Worm (Caenorhabditis elegans) whole organism, L1 larva: ENCODE data around the gene C53D6.7.

Source experiments
- C04F5.9 ChIP-seq: sonication (generic microtip); optimal IDR thresholded peaks from 2 replicates; lab custom pipeline; 2016; ENCODE audit warnings: missing genetic modification characterization, missing compliant biosample characterization
- C16A3.4 ChIP-seq: fragments of 150-350 bp; optimal IDR thresholded peaks from 2 replicates; lab custom pipeline; 2014; ENCODE audit warnings: missing biosample characterization, missing genetic modification characterization
- C34B4.2 ChIP-seq: sonication (generic microtip); optimal IDR thresholded peaks from 2 replicates; lab custom pipeline; 2017; ENCODE audit warnings: mild to moderate bottlenecking, missing genetic modification characterization, missing compliant biosample characterization
- aly-2 ChIP-seq: fragments of 150-350 bp; optimal IDR thresholded peaks from 2 replicates; lab custom pipeline; 2014; ENCODE audit warnings: missing biosample characterization, missing genetic modification characterization
- ama-1 ChIP-seq: fragments of 150-350 bp; optimal IDR thresholded peaks from 2 replicates; lab custom pipeline; 2014
- blmp-1 ChIP-seq: fragments of 150-350 bp; optimal IDR thresholded peaks from 2 replicates; lab custom pipeline; 2014; ENCODE audit warnings: missing biosample characterization, missing genetic modification characterization
- ceh-8 ChIP-seq: fragments of 200-800 bp; sonication (Bioruptor generic); optimal IDR thresholded peaks from 2 replicates; lab custom pipeline; 2018; ENCODE audit warnings: mild to moderate bottlenecking, missing genetic modification characterization, moderate library complexity, missing compliant biosample characterization
- ceh-82 ChIP-seq, 3 experiments: fragments of 150-350 bp in 1 of 3; sonication (generic microtip) in 2 of 3; optimal IDR thresholded peaks; 2 replicates each; lab custom pipeline; 2014 to 2017; ENCODE audit warnings: missing biosample characterization in 3 of 3, missing genetic modification characterization in 3 of 3
- ceh-88 ChIP-seq: fragments of 200-800 bp; sonication (Bioruptor generic); IDR thresholded peaks from 2 replicates; pipeline ENCODE4 v1.3.6; 2022; ENCODE audit warnings: missing genetic modification characterization, missing compliant biosample characterization
- ces-1 ChIP-seq: fragments of 150-350 bp; optimal IDR thresholded peaks from 2 replicates; lab custom pipeline; 2014; ENCODE audit warnings: missing biosample characterization, missing genetic modification reagents, missing genetic modification characterization
- dpl-1 ChIP-seq, 3 experiments: fragments of 150-350 bp in 2 of 3; sonication (generic microtip) in 1 of 3; optimal IDR thresholded peaks; 2 replicates each; lab custom pipeline; 2014 to 2017; ENCODE audit warnings: missing biosample characterization in 3 of 3, missing genetic modification characterization in 3 of 3, missing genetic modification reagents in 3 of 3
- dsc-1 ChIP-seq: sonication (generic microtip); optimal IDR thresholded peaks from 2 replicates; lab custom pipeline; 2016; ENCODE audit warnings: mild to moderate bottlenecking, missing genetic modification characterization, missing compliant biosample characterization
- efl-1 ChIP-seq, 4 experiments: fragments of 150-350 bp; optimal IDR thresholded peaks in 3 of 4; peaks in 1 of 4; 1 replicate in 1 of 4; 2 replicates in 3 of 4; lab custom pipeline; 2014; ENCODE audit warnings: missing biosample characterization in 2 of 4, missing genetic modification characterization in 2 of 4, missing genetic modification reagents in 2 of 4
- egl-13 ChIP-seq: sonication (generic microtip); optimal IDR thresholded peaks from 2 replicates; lab custom pipeline; 2016; ENCODE audit warnings: missing genotype, missing genetic modification reagents, missing genetic modification characterization, missing compliant biosample characterization
- elt-2 ChIP-seq: sonication (generic microtip); optimal IDR thresholded peaks from 2 replicates; lab custom pipeline; 2016; ENCODE audit warnings: missing genetic modification characterization, mild to moderate bottlenecking, inconsistent platforms, missing compliant biosample characterization, missing genetic modification reagents
- elt-3 ChIP-seq, 6 experiments: fragments of 150-350 bp in 1 of 6; sonication (generic microtip); optimal IDR thresholded peaks; 2 replicates each; lab custom pipeline; 2017 to 2018; ENCODE audit warnings: missing biosample characterization in 6 of 6, missing genetic modification characterization in 6 of 6, inconsistent platforms in 1 of 6
- ets-5 ChIP-seq: fragments of 200-800 bp; sonication (Bioruptor generic); IDR thresholded peaks from 2 replicates; pipeline ENCODE4 v1.3.6; 2022; ENCODE audit warnings: missing genetic modification characterization, missing compliant biosample characterization
- fkh-10 ChIP-seq: sonication (generic microtip); optimal IDR thresholded peaks from 2 replicates; lab custom pipeline; 2017; ENCODE audit warnings: missing biosample characterization, missing genetic modification reagents, missing genetic modification characterization
- fkh-4 ChIP-seq: sonication (generic microtip); optimal IDR thresholded peaks from 2 replicates; lab custom pipeline; 2016; ENCODE audit warnings: missing compliant biosample characterization, missing genetic modification characterization, borderline replicate concordance
- fos-1 ChIP-seq: fragments of 150-350 bp; optimal IDR thresholded peaks from 2 replicates; lab custom pipeline; 2014; ENCODE audit warnings: missing biosample characterization, missing genetic modification characterization
- hlh-17 ChIP-seq: fragments of 200-800 bp; sonication (Bioruptor generic); optimal IDR thresholded peaks from 2 replicates; lab custom pipeline; 2018; ENCODE audit warnings: missing genetic modification characterization, mild to moderate bottlenecking, missing compliant biosample characterization, moderate library complexity, borderline replicate concordance
- hpl-2 ChIP-seq: fragments of 150-350 bp; optimal IDR thresholded peaks from 2 replicates; lab custom pipeline; 2014; ENCODE audit warnings: missing biosample characterization, missing genetic modification reagents, missing genetic modification characterization
- jun-1 ChIP-seq: fragments of 150-350 bp; optimal IDR thresholded peaks from 2 replicates; lab custom pipeline; 2014; ENCODE audit warnings: missing biosample characterization, missing genetic modification reagents, missing genetic modification characterization
- lin-13 ChIP-seq: fragments of 150-350 bp; optimal IDR thresholded peaks from 2 replicates; lab custom pipeline; 2014; ENCODE audit warnings: missing biosample characterization, missing genetic modification reagents, missing genetic modification characterization
- lin-15B ChIP-seq: fragments of 150-350 bp; sonication (generic microtip); optimal IDR thresholded peaks from 3 replicates; lab custom pipeline; 2014; ENCODE audit warnings: missing biosample characterization, missing genetic modification characterization
- lin-35 ChIP-seq, 2 experiments: fragments of 150-350 bp; optimal IDR thresholded peaks; 2 replicates each; lab custom pipeline; 2014; ENCODE audit warnings: missing biosample characterization in 2 of 2, missing genetic modification characterization in 2 of 2, missing genetic modification reagents in 2 of 2
- lin-39 ChIP-seq: fragments of 150-350 bp; optimal IDR thresholded peaks from 2 replicates; lab custom pipeline; 2014; ENCODE audit warnings: missing biosample characterization, missing genetic modification reagents, missing genetic modification characterization
- lir-3 ChIP-seq: sonication (generic microtip); optimal IDR thresholded peaks from 2 replicates; lab custom pipeline; 2016; ENCODE audit warnings: mild to moderate bottlenecking, missing genetic modification characterization, moderate library complexity, missing compliant biosample characterization; ENCODE audit not compliant: poor library complexity
- lsy-2 ChIP-seq, 2 experiments: fragments of 150-350 bp; optimal IDR thresholded peaks; 2 replicates each; lab custom pipeline; 2014; ENCODE audit warnings: missing biosample characterization in 2 of 2, missing genetic modification characterization in 2 of 2
- mab-9 ChIP-seq: fragments of 200-800 bp; sonication (Bioruptor generic); IDR thresholded peaks from 2 replicates; pipeline ENCODE4 v1.3.6; 2022; ENCODE audit warnings: missing genetic modification reagents, missing genetic modification characterization, missing compliant biosample characterization
- mdl-1 ChIP-seq, 2 experiments: fragments of 150-350 bp; optimal IDR thresholded peaks; 2 replicates each; lab custom pipeline; 2014 to 2017; ENCODE audit warnings: missing biosample characterization in 2 of 2, missing genetic modification characterization in 2 of 2, inconsistent platforms in 1 of 2
- mef-2 ChIP-seq: fragments of 150-350 bp; optimal IDR thresholded peaks from 2 replicates; lab custom pipeline; 2014; ENCODE audit warnings: missing biosample characterization, missing genetic modification characterization
- nhr-11 ChIP-seq: fragments of 150-350 bp; optimal IDR thresholded peaks from 2 replicates; lab custom pipeline; 2014; ENCODE audit warnings: missing biosample characterization, missing genetic modification characterization
- nhr-19 ChIP-seq: fragments of 200-800 bp; sonication (Bioruptor generic); conservative IDR thresholded peaks from 2 replicates; pipeline ENCODE4 v1.3.6; 2022; ENCODE audit warnings: missing genetic modification characterization, missing compliant biosample characterization
- nhr-237 ChIP-seq: fragments of 150-350 bp; optimal IDR thresholded peaks from 2 replicates; lab custom pipeline; 2014; ENCODE audit warnings: missing biosample characterization, missing genetic modification characterization
- nhr-28 ChIP-seq: fragments of 150-350 bp; optimal IDR thresholded peaks from 2 replicates; lab custom pipeline; 2014; ENCODE audit warnings: missing biosample characterization, missing genetic modification characterization
- nhr-76 ChIP-seq: sonication (generic microtip); optimal IDR thresholded peaks from 2 replicates; lab custom pipeline; 2017; ENCODE audit warnings: missing biosample characterization, missing genetic modification characterization
- nhr-84 ChIP-seq: sonication (generic microtip); optimal IDR thresholded peaks from 2 replicates; lab custom pipeline; 2017; ENCODE audit warnings: missing biosample characterization, missing genetic modification characterization
- pag-3 ChIP-seq: sonication (generic microtip); optimal IDR thresholded peaks from 2 replicates; lab custom pipeline; 2017; ENCODE audit warnings: missing genetic modification characterization, mild to moderate bottlenecking, missing compliant biosample characterization, antibody characterized with exemption, borderline replicate concordance; ENCODE audit not compliant: insufficient read depth
- pax-3 ChIP-seq: fragments of 200-800 bp; sonication (Bioruptor generic); optimal IDR thresholded peaks from 2 replicates; lab custom pipeline; 2018; ENCODE audit warnings: mild to moderate bottlenecking, missing genetic modification characterization, moderate library complexity, missing compliant biosample characterization
- pqm-1 ChIP-seq: sonication (generic microtip); optimal IDR thresholded peaks from 3 replicates; lab custom pipeline; 2017; ENCODE audit warnings: missing biosample characterization, missing genetic modification characterization
- rnt-1 ChIP-seq: sonication (generic microtip); optimal IDR thresholded peaks from 2 replicates; lab custom pipeline; 2016; ENCODE audit warnings: mild to moderate bottlenecking, missing genetic modification characterization, moderate library complexity, missing compliant biosample characterization
- snpc-4 ChIP-seq: fragments of 150-350 bp; optimal IDR thresholded peaks from 2 replicates; lab custom pipeline; 2014; ENCODE audit warnings: missing biosample characterization, missing genetic modification characterization
- sptf-1 ChIP-seq: fragments of 150-350 bp; optimal IDR thresholded peaks from 2 replicates; lab custom pipeline; 2014; ENCODE audit warnings: missing biosample characterization, missing genetic modification characterization
- sup-37 ChIP-seq: fragments of 200-800 bp; sonication (Bioruptor generic); optimal IDR thresholded peaks from 2 replicates; lab custom pipeline; 2018; ENCODE audit warnings: mild to moderate bottlenecking, missing genetic modification characterization, missing compliant biosample characterization
- swsn-7 ChIP-seq: sonication (generic microtip); optimal IDR thresholded peaks from 2 replicates; lab custom pipeline; 2016; ENCODE audit warnings: missing genetic modification characterization, missing compliant biosample characterization
- unc-130 ChIP-seq: fragments of 150-350 bp; optimal IDR thresholded peaks from 2 replicates; lab custom pipeline; 2017; ENCODE audit warnings: missing biosample characterization, missing genetic modification characterization, inconsistent platforms
- unc-62 ChIP-seq: fragments of 150-350 bp; optimal IDR thresholded peaks from 2 replicates; lab custom pipeline; 2014; ENCODE audit warnings: missing biosample characterization, missing genetic modification reagents, missing genetic modification characterization
- unc-86 ChIP-seq: sonication (generic microtip); optimal IDR thresholded peaks from 2 replicates; lab custom pipeline; 2016; ENCODE audit warnings: missing genetic modification characterization, missing compliant biosample characterization
- unc-98 ChIP-seq: fragments of 200-800 bp; sonication (Bioruptor generic); IDR thresholded peaks from 2 replicates; pipeline ENCODE4 v1.3.6; 2022; ENCODE audit warnings: missing genetic modification characterization, missing compliant biosample characterization
- xbp-1 ChIP-seq: sonication (generic microtip); optimal IDR thresholded peaks from 2 replicates; lab custom pipeline; 2016; ENCODE audit warnings: missing genetic modification characterization, missing compliant biosample characterization
- zip-4 ChIP-seq: fragments of 200-800 bp; sonication (Bioruptor generic); optimal IDR thresholded peaks from 2 replicates; lab custom pipeline; 2018; ENCODE audit warnings: mild to moderate bottlenecking, missing genetic modification characterization, moderate library complexity, missing compliant biosample characterization

Gene C53D6.7

DNA sequence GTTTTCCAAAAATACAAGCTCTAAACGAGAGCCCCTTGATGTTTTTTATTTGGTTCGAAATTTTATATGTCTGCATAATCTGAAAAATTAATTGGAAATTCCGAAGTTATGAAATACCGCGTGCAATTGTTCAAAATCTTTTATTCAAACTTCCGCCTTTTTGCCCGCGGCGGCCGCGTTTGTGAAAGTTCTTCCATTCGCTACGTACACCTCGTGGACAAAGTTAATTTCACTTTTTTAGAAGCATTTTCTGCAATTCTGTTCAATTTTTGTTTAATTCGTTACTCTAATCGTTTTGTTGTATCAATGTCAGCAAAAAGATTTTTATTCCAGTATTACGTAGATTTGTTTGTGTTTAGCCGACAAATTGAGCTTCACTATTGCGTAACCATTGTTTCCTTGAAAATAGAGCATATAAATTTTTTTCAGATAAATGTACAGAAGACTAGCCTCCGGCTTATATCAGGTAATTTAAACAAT, 37.3 kb upstream of the C53D6.7 start, which contains the start of gene mppb-1:
Gene mppb-1, plus strand, starts transcription at position 430 of the 480 bp plus-strand sequence.
- TF ChIP-seq nhr-237 (tag; lab: Kevin White, UChicago) (peak; percentile 63), ets-5 (GFP tag; lab: Robert Waterston, UW) (no peak), elt-3 (tag; optimal IDR thresholded peaks at IDR 0.05; lab: Kevin White, UChicago) (peak in 2 of 6 experiments; percentile 22 to 51), aly-2 (peak; percentile 23), fos-1 (tag; lab: Kevin White, UChicago) (peak; percentile 61), pqm-1 (tag; lab: Kevin White, UChicago) (no peak), elt-2 (peak; percentile 72), lin-39 (tag; lab: Kevin White, UChicago) (peak; percentile 69), fkh-4 (peak; percentile 94), nhr-19 (GFP tag; lab: Robert Waterston, UW) (peak; percentile 85), jun-1 (tag; lab: Kevin White, UChicago) (peak; percentile 76), lsy-2 (tag; optimal IDR thresholded peaks at IDR 0.05; lab: Kevin White, UChicago) (peak; percentile 79 to 88), ceh-8 (GFP tag; lab: Kevin White, UChicago) (peak; percentile 81), lin-15B (peak; percentile 52), lin-35 (GFP tag; optimal IDR thresholded peaks at IDR 0.05; lab: Kevin White, UChicago) (peak; percentile 97 to 98), lin-13 (GFP tag; lab: Kevin White, UChicago) (peak; percentile 80), hlh-17 (GFP tag; lab: Kevin White, UChicago) (no peak), egl-13 (tag; lab: Kevin White, UChicago) (peak; percentile 90), snpc-4 (peak; percentile 65), pax-3 (tag; lab: Kevin White, UChicago) (peak; percentile 93), C04F5.9 (tag; lab: Kevin White, UChicago) (peak; percentile 84), swsn-7 (tag; lab: Kevin White, UChicago) (peak; percentile 87), xbp-1 (tag; lab: Kevin White, UChicago) (peak; percentile 90), nhr-11 (no peak), pag-3 (tag; lab: Kevin White, UChicago) (no peak), ceh-88 (peak; percentile 70), mab-9 (peak; percentile 78), blmp-1 (peak; percentile 99), C34B4.2 (tag; lab: Kevin White, UChicago) (peak; percentile 32), sptf-1 (tag; lab: Kevin White, UChicago) (no peak), sup-37 (GFP tag; lab: Kevin White, UChicago) (no peak), mef-2 (peak; percentile 6), nhr-28 (tag; lab: Kevin White, UChicago) (no peak), unc-98 (GFP tag; lab: Robert Waterston, UW) (peak; percentile 80), ceh-82 (tag; optimal IDR thresholded peaks at IDR 0.05; lab: Kevin White, UChicago) (peak; percentile 73 to 79 (median 76)), unc-62 (GFP tag; lab: Kevin White, UChicago) (no peak), ama-1 (lab: Kevin White, UChicago) (peak; percentile 15), hpl-2 (GFP tag; lab: Kevin White, UChicago) (no peak), nhr-76 (tag; lab: Kevin White, UChicago) (no peak), efl-1 (optimal IDR thresholded peaks at IDR 0.05; lab: Kevin White, UChicago) (peak; percentile 85 to 97), efl-1 (GFP tag; optimal IDR thresholded peaks at IDR 0.05 in 1 of 2; lab: Kevin White, UChicago) (peak; percentile 96 to 99), lir-3 (tag; lab: Kevin White, UChicago) (peak; percentile 97), dsc-1 (tag; lab: Kevin White, UChicago) (peak; percentile 92), C16A3.4 (tag; lab: Kevin White, UChicago) (peak; percentile 81), unc-130 (tag; lab: Kevin White, UChicago) (peak; percentile 88), mdl-1 (tag; optimal IDR thresholded peaks at IDR 0.05; lab: Kevin White, UChicago) (peak in 1 of 2 experiments; percentile 65), unc-86 (tag; lab: Kevin White, UChicago) (peak; percentile 81), rnt-1 (tag; lab: Kevin White, UChicago) (peak; percentile 100), ces-1 (GFP tag; lab: Kevin White, UChicago) (no peak), zip-4 (GFP tag; lab: Kevin White, UChicago) (peak; percentile 75), fkh-10 (GFP tag; lab: Kevin White, UChicago) (peak; percentile 41), nhr-84 (no peak), dpl-1 (GFP tag; optimal IDR thresholded peaks at IDR 0.05; lab: Kevin White, UChicago) (peak; percentile 94 to 97 (median 96))
